Fruit fly (Drosophila melanogaster): Measurements from ENCODE around the gene lectin-37Da.

Gene lectin-37Da

DNA sequence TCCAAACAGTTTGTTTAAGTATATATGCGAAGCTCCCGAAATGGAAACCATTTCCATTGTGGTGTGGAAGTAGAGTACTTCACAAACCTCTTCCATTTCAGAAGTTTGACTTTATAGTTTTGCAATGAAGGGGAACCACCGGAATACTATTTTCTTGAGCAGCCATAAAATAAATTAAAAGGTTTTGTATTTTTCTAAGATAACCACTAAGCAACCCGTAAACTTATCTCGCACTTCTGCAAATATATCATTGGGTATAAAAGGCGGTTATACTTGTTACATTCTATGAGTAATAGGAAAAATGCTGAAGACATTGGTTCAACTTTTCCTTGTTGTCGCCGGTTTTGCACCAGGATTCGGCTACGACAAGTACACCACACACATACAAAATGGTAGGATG, at the start of gene lectin-37Da:
lectin-37Da (plus strand) TSS at position 301 of the 400 bp plus-strand sequence.
- TF ChIP-seq CG14711 (tag; optimal IDR thresholded peaks at IDR 0.05): no peak
- TF ChIP-seq CG12768 (GFP tag; optimal IDR thresholded peaks at IDR 0.05): no peak
- TF ChIP-seq cnc (optimal IDR thresholded peaks at IDR 0.05): no peak
- TF ChIP-seq Hr96 (GFP tag; optimal IDR thresholded peaks at IDR 0.05): no peak
- TF ChIP-seq cic (GFP tag; optimal IDR thresholded peaks at IDR 0.05): no peak
- no peak for TF ChIP-seq CG33017 (tag; optimal IDR thresholded peaks at IDR 0.05)
- no peak for TF ChIP-seq CG7045 (GFP tag; optimal IDR thresholded peaks at IDR 0.05)
- TF ChIP-seq Clk (GFP tag; optimal IDR thresholded peaks at IDR 0.05): no peak
- no peak for TF ChIP-seq tj (GFP tag; optimal IDR thresholded peaks at IDR 0.05)
- no peak for TF ChIP-seq CG1620 (GFP tag; optimal IDR thresholded peaks at IDR 0.05)
- TF ChIP-seq Mnt (GFP tag; optimal IDR thresholded peaks at IDR 0.05): no peak
- no peak for TF ChIP-seq pad (GFP tag; optimal IDR thresholded peaks at IDR 0.05)
- no peak for TF ChIP-seq CG7101 (tag; optimal IDR thresholded peaks at IDR 0.05)

DNA sequence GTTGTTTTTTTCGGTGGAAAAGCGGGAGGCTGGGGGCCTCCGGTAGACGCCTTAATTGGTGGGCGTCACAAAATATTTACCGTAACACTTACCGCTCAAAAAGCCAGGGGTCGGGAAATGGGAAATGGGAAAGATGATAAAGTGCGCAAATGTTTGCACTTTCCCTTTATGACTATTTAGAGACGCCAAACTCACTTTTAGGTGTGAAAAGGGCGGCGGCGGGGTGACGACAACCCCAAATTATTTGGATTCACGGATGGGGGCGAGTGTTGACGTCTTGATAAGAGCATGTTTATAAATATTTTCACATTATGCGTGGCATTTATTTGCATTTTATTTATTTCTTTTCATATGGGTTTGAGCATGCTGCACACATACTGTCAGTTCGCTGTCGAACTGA, 48.1 kb upstream of the lectin-37Da start, which contains the start of gene CG17349:
CG17349 (plus strand) TSS at position 400 of the 400 bp plus-strand sequence.
- no peak for TF ChIP-seq CG33017 (tag; optimal IDR thresholded peaks at IDR 0.05)
- TF ChIP-seq ovo (GFP tag; optimal IDR thresholded peaks at IDR 0.05): no peak
- no peak for TF ChIP-seq CG14711 (tag; optimal IDR thresholded peaks at IDR 0.05)
- no peak for TF ChIP-seq CG1620 (GFP tag; optimal IDR thresholded peaks at IDR 0.05)
- TF ChIP-seq CG5204 (GFP tag; optimal IDR thresholded peaks at IDR 0.05): no peak
- TF ChIP-seq tj (GFP tag; optimal IDR thresholded peaks at IDR 0.05): no peak
- TF ChIP-seq Crg-1 (GFP tag; optimal IDR thresholded peaks at IDR 0.05): no peak
- no peak for TF ChIP-seq CG7045 (GFP tag; optimal IDR thresholded peaks at IDR 0.05)
- TF ChIP-seq cic (GFP tag; optimal IDR thresholded peaks at IDR 0.05): no peak
- no peak for TF ChIP-seq kay (GFP tag; ENCODE audit: borderline replicate concordance)

DNA sequence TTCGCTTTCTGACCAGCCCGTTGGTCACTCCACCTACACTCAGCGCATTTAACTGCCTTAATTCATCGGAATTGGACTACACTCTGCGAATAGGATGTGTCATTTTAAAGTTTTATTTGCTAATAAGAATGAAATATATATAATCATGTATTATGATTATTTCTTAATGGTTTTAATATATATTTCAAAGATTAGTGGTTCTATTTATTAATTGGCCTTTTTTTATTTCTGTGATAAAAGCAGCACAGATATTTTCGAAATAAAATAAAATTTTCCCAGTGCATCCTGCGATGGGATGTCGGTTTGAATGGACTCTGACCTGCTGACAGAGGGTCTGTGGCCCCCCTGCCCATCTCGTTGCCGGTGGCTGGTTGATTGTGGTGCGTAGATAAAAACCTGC, 44.3 kb upstream of the lectin-37Da start:
- TF ChIP-seq cic (GFP tag; optimal IDR thresholded peaks at IDR 0.05): no peak
- TF ChIP-seq Clk (GFP tag; optimal IDR thresholded peaks at IDR 0.05): no peak
- no peak for TF ChIP-seq Crg-1 (GFP tag; optimal IDR thresholded peaks at IDR 0.05)
- no peak for TF ChIP-seq pad (GFP tag; optimal IDR thresholded peaks at IDR 0.05)
- TF ChIP-seq ovo (GFP tag; optimal IDR thresholded peaks at IDR 0.05): no peak
- no peak for TF ChIP-seq CG7045 (GFP tag; optimal IDR thresholded peaks at IDR 0.05)
- no peak for TF ChIP-seq CG14711 (tag; optimal IDR thresholded peaks at IDR 0.05)
- TF ChIP-seq CG5204 (GFP tag; optimal IDR thresholded peaks at IDR 0.05): no peak
- TF ChIP-seq kay (GFP tag; ENCODE audit: borderline replicate concordance): no peak
- TF ChIP-seq CG1620 (GFP tag; optimal IDR thresholded peaks at IDR 0.05): no peak
- no peak for TF ChIP-seq CG33017 (tag; optimal IDR thresholded peaks at IDR 0.05)
- TF ChIP-seq bab1 (GFP tag; optimal IDR thresholded peaks at IDR 0.05): no peak
- no peak for TF ChIP-seq cnc (optimal IDR thresholded peaks at IDR 0.05)
- TF ChIP-seq CG7101 (tag; optimal IDR thresholded peaks at IDR 0.05): no peak
- TF ChIP-seq CG12768 (GFP tag; optimal IDR thresholded peaks at IDR 0.05): no peak

DNA sequence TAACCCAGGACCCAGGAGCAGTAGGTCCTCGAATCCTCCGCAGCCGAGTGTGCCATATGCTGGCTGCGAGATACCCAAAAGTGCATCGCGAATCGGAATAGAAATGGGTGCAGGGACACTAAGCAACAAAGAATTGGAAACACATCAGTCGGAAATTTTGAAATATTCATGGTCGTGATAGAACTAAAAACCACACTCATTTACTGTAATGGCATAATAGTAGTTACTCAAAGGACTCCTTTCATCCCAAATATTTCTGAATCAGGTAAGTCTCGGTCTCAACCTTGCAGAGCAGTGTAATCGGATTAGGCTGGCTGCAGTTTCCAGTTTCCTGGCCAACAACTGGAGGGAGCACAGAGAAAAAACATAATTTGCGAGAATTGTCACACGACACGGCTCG, 42.0 kb upstream of the lectin-37Da start:
- TF ChIP-seq Crg-1 (GFP tag; optimal IDR thresholded peaks at IDR 0.05) (no peak), CG7101 (tag; optimal IDR thresholded peaks at IDR 0.05) (no peak), CG12768 (GFP tag; optimal IDR thresholded peaks at IDR 0.05) (no peak), Mnt (GFP tag; optimal IDR thresholded peaks at IDR 0.05) (no peak), cic (GFP tag; optimal IDR thresholded peaks at IDR 0.05) (no peak)

DNA sequence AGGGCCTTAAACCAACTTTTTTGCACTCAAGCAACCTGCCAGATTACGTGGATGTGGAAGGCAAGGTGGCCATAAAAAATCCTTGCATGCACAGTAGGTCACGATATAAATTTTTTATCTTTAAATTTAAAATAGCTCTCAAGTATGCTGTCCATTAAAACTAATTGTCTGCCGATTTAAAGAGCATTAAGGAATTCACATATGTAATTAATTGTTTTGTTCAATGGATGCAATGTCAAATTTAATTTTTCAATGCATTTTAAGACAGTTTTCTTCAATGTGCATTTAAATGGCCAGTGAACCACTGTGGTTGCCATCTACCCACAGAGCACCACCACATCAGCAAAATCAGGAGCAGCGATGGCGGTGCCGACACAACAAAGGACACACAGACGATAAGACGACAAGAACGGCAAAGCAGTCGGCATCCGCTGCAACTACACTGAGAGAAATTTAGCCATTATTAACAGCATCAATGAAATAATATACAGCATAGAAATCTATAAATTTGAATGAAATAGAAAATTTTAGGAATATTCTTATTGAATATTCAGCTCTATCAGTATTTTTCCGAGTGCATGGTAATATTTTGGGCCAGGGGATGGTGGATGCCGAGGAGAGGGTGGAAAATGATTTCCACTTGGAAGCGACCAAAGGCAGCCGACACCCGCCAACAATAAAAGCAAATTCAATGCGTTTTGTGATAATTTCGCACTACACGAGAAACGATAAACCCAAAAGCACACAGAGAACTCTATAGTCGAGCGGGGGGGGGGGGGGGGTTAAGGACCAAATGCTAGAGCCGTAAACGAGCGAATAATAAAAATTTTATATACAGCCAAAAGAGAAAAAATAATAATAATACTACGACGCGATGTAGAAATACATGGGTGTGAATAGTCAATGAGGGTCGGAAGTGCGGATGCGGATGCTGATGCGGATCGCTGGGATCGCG, 40.7 kb upstream of the lectin-37Da start:
- TF ChIP-seq CG33017 (tag; optimal IDR thresholded peaks at IDR 0.05) (no peak), bab1 (GFP tag; optimal IDR thresholded peaks at IDR 0.05) (no peak)

DNA sequence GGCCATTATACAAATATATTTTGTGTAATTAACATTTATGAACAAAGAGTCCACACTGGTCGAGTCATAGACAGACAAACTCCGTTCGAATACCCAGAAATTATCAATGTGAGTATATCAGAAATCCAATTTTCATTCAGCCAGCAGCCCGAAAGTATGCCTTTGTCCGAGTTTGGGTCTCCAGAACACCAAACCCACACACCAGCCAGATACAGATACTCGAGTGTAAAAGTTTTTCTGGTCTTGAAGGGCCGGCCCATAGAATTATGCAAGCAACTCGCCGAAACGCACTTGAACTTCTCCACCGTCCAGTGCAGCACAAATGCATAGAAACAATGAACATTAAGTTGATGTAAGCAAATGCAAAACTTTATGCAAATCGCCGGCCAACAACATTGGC, 39.5 kb upstream of the lectin-37Da start:
- TF ChIP-seq Mnt (GFP tag; optimal IDR thresholded peaks at IDR 0.05): no peak
- no peak for TF ChIP-seq tj (GFP tag; optimal IDR thresholded peaks at IDR 0.05)
- no peak for TF ChIP-seq cic (GFP tag; optimal IDR thresholded peaks at IDR 0.05)
- no peak for TF ChIP-seq Crg-1 (GFP tag; optimal IDR thresholded peaks at IDR 0.05)
- TF ChIP-seq kay (GFP tag; ENCODE audit: borderline replicate concordance): no peak
- TF ChIP-seq CG1620 (GFP tag; optimal IDR thresholded peaks at IDR 0.05): no peak

DNA sequence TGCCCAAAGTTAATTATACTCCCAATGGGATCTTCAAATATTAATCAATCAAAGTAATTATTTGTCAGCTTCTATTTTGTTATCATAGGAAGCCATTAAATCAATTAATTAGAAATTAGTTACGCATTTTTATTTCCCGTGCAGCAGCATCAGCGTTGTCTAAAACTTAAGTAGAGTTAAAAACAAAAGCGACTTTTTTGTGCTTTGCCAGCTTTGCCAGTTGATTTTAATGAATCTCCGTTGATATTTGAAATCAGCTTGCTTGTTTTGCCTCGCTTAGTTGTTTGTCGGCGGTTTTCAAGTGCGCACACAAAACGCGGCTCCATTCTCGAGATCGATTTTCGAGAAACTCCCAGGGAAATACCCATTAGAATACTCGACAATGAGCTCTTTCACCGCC, 37.5 kb upstream of the lectin-37Da start, which contains the start of gene CG17350:
CG17350 (plus strand) TSS at position 301 of the 400 bp plus-strand sequence.
- TF ChIP-seq cic (GFP tag; optimal IDR thresholded peaks at IDR 0.05) (no peak), CG5204 (GFP tag; optimal IDR thresholded peaks at IDR 0.05) (no peak), CG14711 (tag; optimal IDR thresholded peaks at IDR 0.05) (no peak), Hr96 (GFP tag; optimal IDR thresholded peaks at IDR 0.05) (no peak), ovo (GFP tag; optimal IDR thresholded peaks at IDR 0.05) (no peak), Clk (GFP tag; optimal IDR thresholded peaks at IDR 0.05) (no peak), CG11617 (GFP tag; optimal IDR thresholded peaks at IDR 0.05) (no peak), CG7101 (tag; optimal IDR thresholded peaks at IDR 0.05) (no peak), CG1620 (GFP tag; optimal IDR thresholded peaks at IDR 0.05) (no peak), tj (GFP tag; optimal IDR thresholded peaks at IDR 0.05) (no peak), CG12768 (GFP tag; optimal IDR thresholded peaks at IDR 0.05) (no peak), cnc (optimal IDR thresholded peaks at IDR 0.05) (no peak)

Measured in whole organism, adult.